Worm (Caenorhabditis elegans): ENCODE measurements around the gene tps-1.

- TF ChIP-seq unc-62 (GFP tag; optimal IDR thresholded peaks at IDR 0.05), result no peak
- TF ChIP-seq sptf-1 (tag; optimal IDR thresholded peaks at IDR 0.05), result no peak
- TF ChIP-seq nhr-28 (tag; optimal IDR thresholded peaks at IDR 0.05), result no peak
- TF ChIP-seq lin-13 (tag; optimal IDR thresholded peaks at IDR 0.05), result no peak
- TF ChIP-seq mep-1 (tag; optimal IDR thresholded peaks at IDR 0.05), result no peak
- TF ChIP-seq elt-3 (tag; optimal IDR thresholded peaks at IDR 0.05), result no peak
- no peak for TF ChIP-seq mls-2 (tag; optimal IDR thresholded peaks at IDR 0.05)
- no peak for TF ChIP-seq mab-5 (tag; optimal IDR thresholded peaks at IDR 0.05)
- no peak for TF ChIP-seq pha-4 (tag; optimal IDR thresholded peaks at IDR 0.05)
- TF ChIP-seq elt-1 (tag; optimal IDR thresholded peaks at IDR 0.05; ENCODE audit: borderline replicate concordance, insufficient read depth), result no peak
- no peak for TF ChIP-seq M03D4.4 (tag; optimal IDR thresholded peaks at IDR 0.05)
- no peak for TF ChIP-seq ces-1 (GFP tag; optimal IDR thresholded peaks at IDR 0.05)
- TF ChIP-seq ztf-11 (tag; optimal IDR thresholded peaks at IDR 0.05), result no peak
- no peak for TF ChIP-seq nhr-237 (tag; optimal IDR thresholded peaks at IDR 0.05)
These were observed 56.8 kb downstream of the tps-1 start for ce11 chrX:17417505-17418004.
